Fruit fly (Drosophila melanogaster): ENCODE measurements around the gene CG13998.
A peak's percentile ranks its signal among the peaks of the same experiment; 100 is the strongest.

CG13998 gene

dm6 chr2L:5974122-5974521 is 17.5 kb upstream of the CG13998 start (continued):
- TF ChIP-seq CG6175 (GFP tag; IDR thresholded peaks at IDR 0.05) (peak; percentile 59; the same call in 1 of the 3 replicates), CG12391 (tag; optimal IDR thresholded peaks at IDR 0.05) (peak; percentile 26), gem (tag; optimal IDR thresholded peaks at IDR 0.05) (peak; percentile 59), CG12659 (GFP tag; optimal IDR thresholded peaks at IDR 0.05) (peak; percentile 58), sob (GFP tag; IDR thresholded peaks at IDR 0.05) (peak; percentile 72; the same call in 1 of the 2 replicates), CG17385 (GFP tag; optimal IDR thresholded peaks at IDR 0.05) (peak; percentile 67), org-1 (GFP tag; optimal IDR thresholded peaks at IDR 0.05) (peak; percentile 60), Myb (GFP tag; optimal IDR thresholded peaks at IDR 0.05) (no peak), Hand (GFP tag; optimal IDR thresholded peaks at IDR 0.05) (peak; percentile 34), CG4424 (GFP tag; optimal IDR thresholded peaks at IDR 0.05) (peak; percentile 12), CG18764 (GFP tag; optimal IDR thresholded peaks at IDR 0.05) (peak; percentile 63), CG2875 (GFP tag; optimal IDR thresholded peaks at IDR 0.05) (peak; percentile 61), Sox102F (GFP tag; optimal IDR thresholded peaks at IDR 0.05) (peak; percentile 40), CG10543 (GFP tag; optimal IDR thresholded peaks at IDR 0.05) (peak; percentile 84), Sox100B (GFP tag; optimal IDR thresholded peaks at IDR 0.05) (peak; percentile 76), CG2678 (tag; optimal IDR thresholded peaks at IDR 0.05) (peak; percentile 77), CG17912 (GFP tag; optimal IDR thresholded peaks at IDR 0.05) (peak; percentile 61), Camta (GFP tag; optimal IDR thresholded peaks at IDR 0.05) (peak; percentile 11), CG6254 (GFP tag; optimal IDR thresholded peaks at IDR 0.05) (peak; percentile 42), Pdp1 (GFP tag; optimal IDR thresholded peaks at IDR 0.05) (peak in 1 of 2 experiments; percentile 4), CG15696 (tag; optimal IDR thresholded peaks at IDR 0.05) (peak; percentile 58), fd96Cb (tag; optimal IDR thresholded peaks at IDR 0.05) (peak; percentile 4), lab (GFP tag; optimal IDR thresholded peaks at IDR 0.05) (peak; percentile 89), CG31441 (GFP tag; IDR thresholded peaks at IDR 0.05) (peak; percentile 47; the same call in 1 of the 2 replicates), CrebB (tag; optimal IDR thresholded peaks at IDR 0.05) (peak; percentile 78), nau (GFP tag; optimal IDR thresholded peaks at IDR 0.05) (peak; percentile 73), CG14050 (GFP tag; IDR thresholded peaks at IDR 0.05) (peak; percentile 41; the same call in 1 of the 3 replicates), unc-4 (GFP tag; IDR thresholded peaks at IDR 0.05; ENCODE audit: partially characterized antibody) (no peak), kni (GFP tag; optimal IDR thresholded peaks at IDR 0.05) (peak; percentile 82), CG2712 (tag; optimal IDR thresholded peaks at IDR 0.05) (peak; percentile 6), NK7.1 (GFP tag; optimal IDR thresholded peaks at IDR 0.05) (peak; percentile 9), CG9609 (GFP tag; optimal IDR thresholded peaks at IDR 0.05) (no peak), CG13424 (tag; optimal IDR thresholded peaks at IDR 0.05) (peak; percentile 66), CG6683 (GFP tag; optimal IDR thresholded peaks at IDR 0.05) (peak; percentile 39), CG18476 (GFP tag; optimal IDR thresholded peaks at IDR 0.05) (peak; percentile 4), Med (GFP tag) (peak; percentile 91), HLH3B (GFP tag; IDR thresholded peaks at IDR 0.05) (peak; percentile 64; the same call in 1 of the 2 replicates), CG4707 (GFP tag; optimal IDR thresholded peaks at IDR 0.05) (peak; percentile 65), CG5953 (GFP tag; IDR thresholded peaks at IDR 0.05) (0 out of 2 replicates have a peak, but pooled peaks have one; percentile 15), dm (GFP tag; optimal IDR thresholded peaks at IDR 0.05) (no peak), Taf1 (GFP tag; IDR thresholded peaks at IDR 0.05) (no peak), CG7745 (tag; optimal IDR thresholded peaks at IDR 0.05) (no peak), jing (GFP tag; optimal IDR thresholded peaks at IDR 0.05) (peak; percentile 1), E2f2 (GFP tag; IDR thresholded peaks at IDR 0.05) (no peak), Ada2b (GFP tag; IDR thresholded peaks at IDR 0.05) (0 out of 2 replicates have a peak, but pooled peaks have one; percentile 25), lov (optimal IDR thresholded peaks at IDR 0.05) (no peak), lov (GFP tag; IDR thresholded peaks at IDR 0.05) (peak; percentile 50; the same call in 1 of the 3 replicates), PHDP (tag; optimal IDR thresholded peaks at IDR 0.05) (peak; percentile 71), HmgD (GFP tag; optimal IDR thresholded peaks at IDR 0.05) (no peak)

All from whole organism, embryonic.